Worm (Caenorhabditis elegans) whole organism, dauer: ENCODE results near the gene flp-9.

Experiments
- unc-62 ChIP-seq: sonication (generic microtip); optimal IDR thresholded peaks from 2 replicates; lab custom pipeline; 2017; ENCODE audit warnings: missing biosample characterization, missing genetic modification reagents, missing genetic modification characterization

The flp-9 gene

ce11 chrIV:12757470-12757869, at the start of gene flp-9:
Gene flp-9, minus strand, starts transcription at chrIV:12757570.
- TF ChIP-seq unc-62 (GFP tag; lab: Kevin White, UChicago): no peak

- no peak for TF ChIP-seq unc-62 (GFP tag; lab: Kevin White, UChicago)
Observed at ce11 chrIV:12805595-12805994, 48.2 kb upstream of the flp-9 start, which contains the start of gene F07C6.4. Gene F07C6.4, plus strand, starts transcription at chrIV:12805924.

ce11 chrIV:12796811-12797210, 39.4 kb upstream of the flp-9 start:
- no peak for TF ChIP-seq unc-62 (GFP tag; lab: Kevin White, UChicago)

ce11 chrIV:12795371-12795936, 38.1 kb upstream of the flp-9 start:
- no peak for TF ChIP-seq unc-62 (GFP tag; lab: Kevin White, UChicago)

- no peak for TF ChIP-seq unc-62 (GFP tag; lab: Kevin White, UChicago)
Observed at ce11 chrIV:12793621-12794020, 36.3 kb upstream of the flp-9 start, which contains the start of gene pin-2. Gene pin-2, plus strand, starts transcription at chrIV:12793847.

ce11 chrIV:12792494-12792893, 35.1 kb upstream of the flp-9 start, which contains the start of gene F07C6.6:
Gene F07C6.6, plus strand, starts transcription at chrIV:12792794.
- no peak for TF ChIP-seq unc-62 (GFP tag; lab: Kevin White, UChicago)

ce11 chrIV:12790871-12791270, 33.5 kb upstream of the flp-9 start, which contains the start of gene F07C6.2:
Gene F07C6.2, plus strand, starts transcription at chrIV:12791171.
- no peak for TF ChIP-seq unc-62 (GFP tag; lab: Kevin White, UChicago)

- TF ChIP-seq unc-62 (GFP tag; lab: Kevin White, UChicago): no peak
Observed at ce11 chrIV:12789088-12789487, 31.7 kb upstream of the flp-9 start, which contains the start of gene F07C6.3. Gene F07C6.3, plus strand, starts transcription at chrIV:12789235.

- no peak for TF ChIP-seq unc-62 (GFP tag; lab: Kevin White, UChicago)
Observed at ce11 chrIV:12785988-12786387, 28.6 kb upstream of the flp-9 start.

- TF ChIP-seq unc-62 (GFP tag; lab: Kevin White, UChicago): no peak
Observed at ce11 chrIV:12783165-12783564, 25.8 kb upstream of the flp-9 start.

- TF ChIP-seq unc-62 (GFP tag; lab: Kevin White, UChicago): no peak
Observed at ce11 chrIV:12781804-12782449, 24.6 kb upstream of the flp-9 start.

ce11 chrIV:12780980-12781379, 23.6 kb upstream of the flp-9 start:
- no peak for TF ChIP-seq unc-62 (GFP tag; lab: Kevin White, UChicago)

- TF ChIP-seq unc-62 (GFP tag; lab: Kevin White, UChicago): no peak
Observed at ce11 chrIV:12773519-12773918, 16.1 kb upstream of the flp-9 start, which contains the start of gene unc-31. Gene unc-31, plus strand, starts transcription at chrIV:12773867.

- no peak for TF ChIP-seq unc-62 (GFP tag; lab: Kevin White, UChicago)
Observed at ce11 chrIV:12771414-12771813, 14.0 kb upstream of the flp-9 start.

ce11 chrIV:12765067-12765466, 7.7 kb upstream of the flp-9 start, which contains the start of gene ZK897.10:
Gene ZK897.10, plus strand, starts transcription at chrIV:12765351.
- TF ChIP-seq unc-62 (GFP tag; lab: Kevin White, UChicago): no peak

- TF ChIP-seq unc-62 (GFP tag; lab: Kevin White, UChicago): no peak
Observed at ce11 chrIV:12762782-12763181, 5.4 kb upstream of the flp-9 start.

- no peak for TF ChIP-seq unc-62 (GFP tag; lab: Kevin White, UChicago)
Observed at ce11 chrIV:12755641-12756040, 1.7 kb downstream of the flp-9 start.
